Fruit fly (Drosophila melanogaster) whole organism, adult: ENCODE results near the gene CG33941.

Source experiments
- CG11617 ChIP-seq: fragments of 200-800 bp; sonication (Bioruptor generic); optimal IDR thresholded peaks from 2 replicates; lab custom pipeline; 2017; ENCODE audit warnings: mild to moderate bottlenecking, missing biosample characterization, missing genetic modification reagents, missing genetic modification characterization
- CG12768 ChIP-seq: fragments of 200-800 bp; sonication (Bioruptor generic); optimal IDR thresholded peaks from 2 replicates; lab custom pipeline; 2017; ENCODE audit warnings: missing biosample characterization, missing genetic modification characterization, mild to moderate bottlenecking, moderate library complexity, missing genetic modification reagents
- CG14711 ChIP-seq: fragments of 200-800 bp; sonication (Bioruptor generic); optimal IDR thresholded peaks from 2 replicates; lab custom pipeline; 2018; ENCODE audit warnings: missing biosample characterization, mild to moderate bottlenecking, missing genetic modification characterization, moderate library complexity
- CG1620 ChIP-seq: fragments of 200-800 bp; sonication (Bioruptor generic); optimal IDR thresholded peaks from 2 replicates; lab custom pipeline; 2016; ENCODE audit warnings: missing biosample characterization, missing genetic modification characterization
- CG33017 ChIP-seq: fragments of 200-800 bp; sonication (Bioruptor generic); optimal IDR thresholded peaks from 2 replicates; lab custom pipeline; 2018; ENCODE audit warnings: missing biosample characterization, mild to moderate bottlenecking, missing genetic modification characterization, moderate library complexity
- CG5204 ChIP-seq: fragments of 200-800 bp; sonication (Bioruptor generic); optimal IDR thresholded peaks from 2 replicates; lab custom pipeline; 2016; ENCODE audit warnings: missing biosample characterization, missing genetic modification characterization
- CG7045 ChIP-seq: fragments of 200-800 bp; sonication (Bioruptor generic); optimal IDR thresholded peaks from 2 replicates; lab custom pipeline; 2017; ENCODE audit warnings: missing biosample characterization, mild to moderate bottlenecking, missing genetic modification characterization
- CG7101 ChIP-seq: fragments of 200-800 bp; sonication (Bioruptor generic); optimal IDR thresholded peaks from 2 replicates; lab custom pipeline; 2018; ENCODE audit warnings: missing biosample characterization, mild to moderate bottlenecking, missing genetic modification characterization, moderate library complexity
- Clk ChIP-seq: fragments of 200-800 bp; sonication (Bioruptor generic); optimal IDR thresholded peaks from 2 replicates; lab custom pipeline; 2017; ENCODE audit warnings: missing biosample characterization, missing genetic modification characterization
- Crg-1 ChIP-seq: fragments of 200-800 bp; sonication (Bioruptor generic); optimal IDR thresholded peaks from 2 replicates; lab custom pipeline; 2016; ENCODE audit warnings: missing biosample characterization, missing genetic modification characterization
- Hr96 ChIP-seq: fragments of 200-800 bp; sonication (Bioruptor generic); optimal IDR thresholded peaks from 2 replicates; lab custom pipeline; 2016; ENCODE audit warnings: missing biosample characterization, missing genetic modification characterization
- Mnt ChIP-seq: fragments of 200-800 bp; sonication (Bioruptor generic); optimal IDR thresholded peaks from 2 replicates; lab custom pipeline; 2016; ENCODE audit warnings: missing biosample characterization, mild to moderate bottlenecking, missing genetic modification characterization
- bab1 ChIP-seq: fragments of 200-800 bp; sonication (Bioruptor generic); optimal IDR thresholded peaks from 3 replicates; lab custom pipeline; 2019; ENCODE audit warnings: missing biosample characterization, mild to moderate bottlenecking, missing genetic modification characterization, moderate library complexity
- cic ChIP-seq: fragments of 200-800 bp; sonication (Bioruptor generic); optimal IDR thresholded peaks from 2 replicates; lab custom pipeline; 2017; ENCODE audit warnings: missing biosample characterization, mild to moderate bottlenecking, missing genetic modification characterization, moderate library complexity
- cnc ChIP-seq, 2 experiments: fragments of >200 bp; optimal IDR thresholded peaks; 2 replicates each; lab custom pipeline; 2017
- kay ChIP-seq: fragments of 200-800 bp; sonication (Bioruptor generic); peaks from one replicate; lab custom pipeline; 2016; ENCODE audit warnings: missing biosample characterization, missing genetic modification characterization, borderline replicate concordance
- ovo ChIP-seq: fragments of 200-800 bp; sonication (Bioruptor generic); optimal IDR thresholded peaks from 2 replicates; lab custom pipeline; 2016; ENCODE audit warnings: missing biosample characterization, missing genetic modification characterization
- pad ChIP-seq: fragments of 200-800 bp; sonication (Bioruptor generic); optimal IDR thresholded peaks from 3 replicates; lab custom pipeline; 2017; ENCODE audit warnings: missing biosample characterization, missing genetic modification characterization, mild to moderate bottlenecking, moderate library complexity, missing genetic modification reagents
- tj ChIP-seq: fragments of 200-800 bp; sonication (Bioruptor generic); optimal IDR thresholded peaks from 3 replicates; lab custom pipeline; 2017; ENCODE audit warnings: missing biosample characterization, mild to moderate bottlenecking, missing genetic modification characterization, moderate library complexity
- toe ChIP-seq: fragments of 200-800 bp; sonication (Bioruptor generic); optimal IDR thresholded peaks from 2 replicates; lab custom pipeline; 2016; ENCODE audit warnings: missing biosample characterization, missing genetic modification characterization

The CG33941 gene

dm6 chr4:486435-486834 is 19.1 kb downstream of the CG33941 start:
- TF ChIP-seq Clk (GFP tag; lab: Kevin White, UChicago): no peak
- TF ChIP-seq CG7101 (tag; lab: Kevin White, UChicago): peak; percentile 45
- TF ChIP-seq bab1 (GFP tag; lab: Kevin White, UChicago): peak; percentile 73
- TF ChIP-seq toe: peak; percentile 61
- no peak for TF ChIP-seq Hr96 (GFP tag; lab: Kevin White, UChicago)
- peak; percentile 65 for TF ChIP-seq CG14711 (tag; lab: Kevin White, UChicago)
- TF ChIP-seq pad (GFP tag; lab: Kevin White, UChicago): peak; percentile 25
- TF ChIP-seq cnc (optimal IDR thresholded peaks at IDR 0.05; lab: Kevin White, UChicago): no peak
- TF ChIP-seq cic: no peak
- peak; percentile 45 for TF ChIP-seq CG5204 (GFP tag; lab: Kevin White, UChicago)
- TF ChIP-seq ovo (GFP tag; lab: Kevin White, UChicago): peak; percentile 2
- peak; percentile 19 for TF ChIP-seq Mnt (GFP tag; lab: Kevin White, UChicago)
- TF ChIP-seq CG11617 (GFP tag; lab: Kevin White, UChicago): no peak
- TF ChIP-seq CG12768 (GFP tag; lab: Kevin White, UChicago): no peak
- peak; percentile 78 for TF ChIP-seq kay (GFP tag; lab: Kevin White, UChicago)
- no peak for TF ChIP-seq CG33017 (tag; lab: Kevin White, UChicago)
- peak; percentile 20 for TF ChIP-seq Crg-1 (GFP tag; lab: Kevin White, UChicago)
- peak; percentile 2 for TF ChIP-seq CG7045 (GFP tag; lab: Kevin White, UChicago)
- peak; percentile 49 for TF ChIP-seq CG1620 (GFP tag; lab: Kevin White, UChicago)
- TF ChIP-seq tj (GFP tag; lab: Kevin White, UChicago): no peak

dm6 chr4:487480-487879 is 20.2 kb downstream of the CG33941 start:
- no peak for TF ChIP-seq CG7045 (GFP tag; lab: Kevin White, UChicago)
- no peak for TF ChIP-seq cnc (optimal IDR thresholded peaks at IDR 0.05; lab: Kevin White, UChicago)
- no peak for TF ChIP-seq CG7101 (tag; lab: Kevin White, UChicago)
- TF ChIP-seq CG33017 (tag; lab: Kevin White, UChicago): no peak
- no peak for TF ChIP-seq Hr96 (GFP tag; lab: Kevin White, UChicago)
- no peak for TF ChIP-seq CG5204 (GFP tag; lab: Kevin White, UChicago)
- TF ChIP-seq CG11617 (GFP tag; lab: Kevin White, UChicago): no peak
- TF ChIP-seq CG1620 (GFP tag; lab: Kevin White, UChicago): no peak
- no peak for TF ChIP-seq toe
- TF ChIP-seq bab1 (GFP tag; lab: Kevin White, UChicago): no peak
- TF ChIP-seq Mnt (GFP tag; lab: Kevin White, UChicago): no peak
- TF ChIP-seq tj (GFP tag; lab: Kevin White, UChicago): no peak
- TF ChIP-seq Clk (GFP tag; lab: Kevin White, UChicago): no peak
- no peak for TF ChIP-seq Crg-1 (GFP tag; lab: Kevin White, UChicago)
- no peak for TF ChIP-seq kay (GFP tag; lab: Kevin White, UChicago)
- TF ChIP-seq pad (GFP tag; lab: Kevin White, UChicago): no peak
- no peak for TF ChIP-seq CG14711 (tag; lab: Kevin White, UChicago)
- no peak for TF ChIP-seq ovo (GFP tag; lab: Kevin White, UChicago)
- TF ChIP-seq cic: no peak

dm6 chr4:488828-489560 is 21.7 kb downstream of the CG33941 start, which contains the start of gene Asator:
TSS of gene Asator (minus strand) at chr4:488994.
- TF ChIP-seq tj (GFP tag; lab: Kevin White, UChicago) (no peak), Mnt (GFP tag; lab: Kevin White, UChicago) (no peak), pad (GFP tag; lab: Kevin White, UChicago) (no peak), CG5204 (GFP tag; lab: Kevin White, UChicago) (no peak), ovo (GFP tag; lab: Kevin White, UChicago) (no peak), cnc (optimal IDR thresholded peaks at IDR 0.05; lab: Kevin White, UChicago) (no peak), Clk (GFP tag; lab: Kevin White, UChicago) (no peak)

dm6 chr4:489561-489881 is 22.2 kb downstream of the CG33941 start:
- TF ChIP-seq CG33017 (tag; lab: Kevin White, UChicago): no peak
- no peak for TF ChIP-seq CG1620 (GFP tag; lab: Kevin White, UChicago)
- TF ChIP-seq toe: no peak
- no peak for TF ChIP-seq Mnt (GFP tag; lab: Kevin White, UChicago)
- no peak for TF ChIP-seq Clk (GFP tag; lab: Kevin White, UChicago)
- no peak for TF ChIP-seq CG12768 (GFP tag; lab: Kevin White, UChicago)
- no peak for TF ChIP-seq cnc (optimal IDR thresholded peaks at IDR 0.05; lab: Kevin White, UChicago)
- no peak for TF ChIP-seq Crg-1 (GFP tag; lab: Kevin White, UChicago)
- no peak for TF ChIP-seq bab1 (GFP tag; lab: Kevin White, UChicago)
- no peak for TF ChIP-seq pad (GFP tag; lab: Kevin White, UChicago)
- no peak for TF ChIP-seq cic
- no peak for TF ChIP-seq CG7045 (GFP tag; lab: Kevin White, UChicago)
- no peak for TF ChIP-seq CG14711 (tag; lab: Kevin White, UChicago)
- no peak for TF ChIP-seq Hr96 (GFP tag; lab: Kevin White, UChicago)
- TF ChIP-seq ovo (GFP tag; lab: Kevin White, UChicago): no peak
- TF ChIP-seq CG11617 (GFP tag; lab: Kevin White, UChicago): no peak
- TF ChIP-seq CG5204 (GFP tag; lab: Kevin White, UChicago): no peak
- TF ChIP-seq tj (GFP tag; lab: Kevin White, UChicago): no peak
- no peak for TF ChIP-seq kay (GFP tag; lab: Kevin White, UChicago)
- no peak for TF ChIP-seq CG7101 (tag; lab: Kevin White, UChicago)

- TF ChIP-seq kay (GFP tag; lab: Kevin White, UChicago) (peak; percentile 19), ovo (GFP tag; lab: Kevin White, UChicago) (no peak), pad (GFP tag; lab: Kevin White, UChicago) (no peak), bab1 (GFP tag; lab: Kevin White, UChicago) (no peak), CG11617 (GFP tag; lab: Kevin White, UChicago) (no peak), Clk (GFP tag; lab: Kevin White, UChicago) (no peak), CG33017 (tag; lab: Kevin White, UChicago) (no peak), Mnt (GFP tag; lab: Kevin White, UChicago) (no peak), CG1620 (GFP tag; lab: Kevin White, UChicago) (no peak)
Measured at dm6 chr4:490111-490510, 22.8 kb downstream of the CG33941 start.
